Worm (Caenorhabditis elegans) whole organism, late embryonic: ENCODE results near the gene emb-1.

ENCODE experiments used
- C08G9.2 ChIP-seq: sonication (generic microtip); optimal IDR thresholded peaks from 2 replicates; lab custom pipeline; 2016; ENCODE audit warnings: mild to moderate bottlenecking, missing genetic modification characterization, moderate library complexity, missing compliant biosample characterization
- F13H6.1 ChIP-seq: sonication (generic microtip); optimal IDR thresholded peaks from 2 replicates; lab custom pipeline; 2016; ENCODE audit warnings: missing genetic modification characterization, missing compliant biosample characterization
- K02D7.2 ChIP-seq: sonication (generic microtip); optimal IDR thresholded peaks from 2 replicates; lab custom pipeline; 2017; ENCODE audit warnings: mild to moderate bottlenecking, missing genetic modification characterization, missing compliant biosample characterization
- K09A11.1 ChIP-seq: sonication (generic microtip); optimal IDR thresholded peaks from 2 replicates; lab custom pipeline; 2017; ENCODE audit warnings: antibody characterized with exemption, mild to moderate bottlenecking, missing genetic modification characterization, missing compliant biosample characterization; ENCODE audit not compliant: insufficient read depth
- Y22D7AL.16 ChIP-seq: sonication (generic microtip); optimal IDR thresholded peaks from 2 replicates; lab custom pipeline; 2016; ENCODE audit warnings: missing genetic modification characterization, missing compliant biosample characterization
- ama-1 ChIP-seq: fragments of 150-350 bp; optimal IDR thresholded peaks from 2 replicates; lab custom pipeline; 2014
- ceh-18 ChIP-seq: sonication (generic microtip); optimal IDR thresholded peaks from 2 replicates; lab custom pipeline; 2016; ENCODE audit warnings: missing genetic modification characterization, missing compliant biosample characterization
- ceh-19 ChIP-seq: fragments of 200-800 bp; sonication (Bioruptor generic); optimal IDR thresholded peaks from 2 replicates; lab custom pipeline; 2018; ENCODE audit warnings: mild to moderate bottlenecking, missing genetic modification characterization, missing compliant biosample characterization
- ceh-2 ChIP-seq: sonication (generic microtip); optimal IDR thresholded peaks from 2 replicates; lab custom pipeline; 2016; ENCODE audit warnings: missing genotype, missing genetic modification characterization, missing compliant biosample characterization
- ceh-22 ChIP-seq: sonication (generic microtip); optimal IDR thresholded peaks from 2 replicates; lab custom pipeline; 2017; ENCODE audit warnings: missing biosample characterization, missing genetic modification characterization
- ceh-24 ChIP-seq: sonication (generic microtip); optimal IDR thresholded peaks from 2 replicates; lab custom pipeline; 2016; ENCODE audit warnings: mild to moderate bottlenecking, missing genetic modification characterization, missing compliant biosample characterization
- ceh-31 ChIP-seq: sonication (generic microtip); optimal IDR thresholded peaks from 2 replicates; lab custom pipeline; 2016; ENCODE audit warnings: missing genetic modification characterization, missing compliant biosample characterization
- ceh-34 ChIP-seq: sonication (generic microtip); optimal IDR thresholded peaks from 2 replicates; lab custom pipeline; 2016; ENCODE audit warnings: mild to moderate bottlenecking, missing genetic modification characterization, missing compliant biosample characterization
- ceh-45 ChIP-seq: fragments of 200-800 bp; sonication (Bioruptor generic); IDR thresholded peaks from 2 replicates; pipeline ENCODE4 v1.3.6; 2022; ENCODE audit warnings: missing genetic modification reagents, missing genetic modification characterization, missing compliant biosample characterization
- ceh-48 ChIP-seq: sonication (generic microtip); optimal IDR thresholded peaks from 2 replicates; lab custom pipeline; 2016; ENCODE audit warnings: missing genetic modification characterization, inconsistent platforms, missing compliant biosample characterization
- che-1 ChIP-seq: sonication (generic microtip); optimal IDR thresholded peaks from 2 replicates; lab custom pipeline; 2016; ENCODE audit warnings: mild to moderate bottlenecking, missing genetic modification characterization, missing compliant biosample characterization
- dve-1 ChIP-seq: sonication (generic microtip); optimal IDR thresholded peaks from 2 replicates; lab custom pipeline; 2017; ENCODE audit warnings: antibody characterized with exemption, mild to moderate bottlenecking, missing genetic modification characterization, missing compliant biosample characterization
- elt-4 ChIP-seq: sonication (generic microtip); optimal IDR thresholded peaks from 2 replicates; lab custom pipeline; 2016; ENCODE audit warnings: missing genetic modification characterization, missing compliant biosample characterization
- eyg-1 ChIP-seq: sonication (generic microtip); optimal IDR thresholded peaks from 2 replicates; lab custom pipeline; 2016; ENCODE audit warnings: missing genotype, missing genetic modification characterization, missing compliant biosample characterization
- fax-1 ChIP-seq: sonication (generic microtip); optimal IDR thresholded peaks from 2 replicates; lab custom pipeline; 2016; ENCODE audit warnings: missing genotype, missing genetic modification characterization, missing compliant biosample characterization
- fkh-6 ChIP-seq: sonication (generic microtip); optimal IDR thresholded peaks from 2 replicates; lab custom pipeline; 2016; ENCODE audit warnings: missing genetic modification characterization, missing compliant biosample characterization
- gmeb-2 ChIP-seq: sonication (generic microtip); optimal IDR thresholded peaks from 2 replicates; lab custom pipeline; 2016; ENCODE audit warnings: missing genetic modification characterization, inconsistent platforms, missing compliant biosample characterization
- hlh-13 ChIP-seq: fragments of 200-800 bp; sonication (Bioruptor generic); optimal IDR thresholded peaks from 2 replicates; lab custom pipeline; 2018; ENCODE audit warnings: mild to moderate bottlenecking, missing genetic modification characterization, missing compliant biosample characterization
- hlh-30 ChIP-seq: sonication (generic microtip); optimal IDR thresholded peaks from 2 replicates; lab custom pipeline; 2017; ENCODE audit warnings: antibody characterized with exemption, missing genetic modification characterization, missing compliant biosample characterization; ENCODE audit not compliant: insufficient read depth
- lin-11 ChIP-seq: fragments of 200-800 bp; sonication (Bioruptor generic); optimal IDR thresholded peaks from 2 replicates; lab custom pipeline; 2018; ENCODE audit warnings: mild to moderate bottlenecking, missing genetic modification characterization, missing compliant biosample characterization
- madf-2 ChIP-seq: sonication (generic microtip); optimal IDR thresholded peaks from 2 replicates; lab custom pipeline; 2017; ENCODE audit warnings: missing genetic modification characterization, missing compliant biosample characterization
- nfya-1 ChIP-seq: sonication (generic microtip); optimal IDR thresholded peaks from 2 replicates; lab custom pipeline; 2017; ENCODE audit warnings: missing genetic modification characterization, mild to moderate bottlenecking, missing compliant biosample characterization, antibody characterized with exemption, moderate library complexity
- npax-4 ChIP-seq: sonication (generic microtip); optimal IDR thresholded peaks from 2 replicates; lab custom pipeline; 2016; ENCODE audit warnings: missing genetic modification characterization, missing compliant biosample characterization
- pha-2 ChIP-seq: sonication (generic microtip); optimal IDR thresholded peaks from 2 replicates; lab custom pipeline; 2017; ENCODE audit warnings: mild to moderate bottlenecking, missing genetic modification characterization, missing compliant biosample characterization
- pha-4 ChIP-seq: fragments of 150-350 bp; optimal IDR thresholded peaks from 2 replicates; lab custom pipeline; 2018; ENCODE audit warnings: missing biosample characterization, missing genetic modification reagents, missing genetic modification characterization
- sox-2 ChIP-seq: fragments of 200-800 bp; sonication (Bioruptor generic); IDR thresholded peaks from 2 replicates; pipeline ENCODE4 v1.3.6; 2022; ENCODE audit warnings: missing genetic modification reagents, missing genetic modification characterization, missing compliant biosample characterization
- sox-4 ChIP-seq: sonication (generic microtip); optimal IDR thresholded peaks from 2 replicates; lab custom pipeline; 2017; ENCODE audit warnings: mild to moderate bottlenecking, missing genetic modification characterization, inconsistent platforms, missing compliant biosample characterization
- tbx-2 ChIP-seq: sonication (generic microtip); optimal IDR thresholded peaks from 2 replicates; lab custom pipeline; 2016; ENCODE audit warnings: missing genetic modification characterization, missing compliant biosample characterization
- tbx-7 ChIP-seq: sonication (generic microtip); optimal IDR thresholded peaks from 2 replicates; lab custom pipeline; 2016; ENCODE audit warnings: missing genotype, missing genetic modification characterization, missing compliant biosample characterization
- ttx-3 ChIP-seq: sonication (generic microtip); optimal IDR thresholded peaks from 2 replicates; lab custom pipeline; 2016; ENCODE audit warnings: missing genetic modification reagents, missing genetic modification characterization, missing compliant biosample characterization
- unc-3 ChIP-seq, 2 experiments: fragments of 200-800 bp in 1 of 2; sonication (Bioruptor generic) in 1 of 2; sonication (generic microtip) in 1 of 2; conservative IDR thresholded peaks in 1 of 2; optimal IDR thresholded peaks in 1 of 2; 2 replicates each; pipeline versions ENCODE4 v1.3.6 to Lab custom; 2016 to 2022; ENCODE audit warnings: missing compliant biosample characterization in 2 of 2, missing genetic modification characterization in 2 of 2, missing genetic modification reagents in 1 of 2
- unc-42 ChIP-seq: sonication (generic microtip); optimal IDR thresholded peaks from 2 replicates; lab custom pipeline; 2016; ENCODE audit warnings: missing genotype, missing genetic modification characterization, missing compliant biosample characterization
- ztf-16 ChIP-seq: sonication (generic microtip); optimal IDR thresholded peaks from 2 replicates; lab custom pipeline; 2017; ENCODE audit warnings: missing genetic modification characterization, missing compliant biosample characterization

The emb-1 gene

ce11 chrIII:5172470-5172869 is 769 bp upstream of the emb-1 start, which contains the start of gene K10D2.5 (continued):
- TF ChIP-seq ceh-48 (tag; lab: Kevin White, UChicago) (peak; percentile 39), gmeb-2 (tag; lab: Kevin White, UChicago) (peak; percentile 55), ztf-16 (tag; lab: Kevin White, UChicago) (peak; percentile 92), ceh-24 (no peak), ceh-19 (peak; percentile 41), fkh-6 (tag; lab: Kevin White, UChicago) (peak; percentile 85), che-1 (tag; lab: Kevin White, UChicago) (no peak), tbx-2 (tag; lab: Kevin White, UChicago) (peak; percentile 99), ceh-34 (tag; lab: Kevin White, UChicago) (peak; percentile 94), pha-2 (tag; lab: Kevin White, UChicago) (no peak), fax-1 (peak; percentile 93), eyg-1 (tag; lab: Kevin White, UChicago) (peak; percentile 89), lin-11 (tag; lab: Kevin White, UChicago) (no peak), sox-2 (GFP tag; lab: Robert Waterston, UW) (peak; percentile 23), ceh-31 (tag; lab: Kevin White, UChicago) (peak; percentile 100), K09A11.1 (tag; lab: Kevin White, UChicago) (no peak)

ce11 chrIII:5173622-5174021 is 383 bp downstream of the emb-1 start, which contains the start of gene cid-1:
Gene cid-1, plus strand, starts transcription at chrIII:5173922.
- TF ChIP-seq madf-2 (tag; lab: Kevin White, UChicago), result no peak
- TF ChIP-seq elt-4 (tag; lab: Kevin White, UChicago), result no peak
- no peak for TF ChIP-seq sox-2 (GFP tag; lab: Robert Waterston, UW)
- no peak for TF ChIP-seq hlh-30 (tag; lab: Kevin White, UChicago)
- no peak for TF ChIP-seq K09A11.1 (tag; lab: Kevin White, UChicago)
- no peak for TF ChIP-seq sox-4
- TF ChIP-seq fax-1, result no peak
- no peak for TF ChIP-seq K02D7.2 (tag; lab: Kevin White, UChicago)
- TF ChIP-seq ceh-2 (tag; lab: Kevin White, UChicago), result no peak
- TF ChIP-seq ceh-45, result no peak
- no peak for TF ChIP-seq tbx-7 (tag; lab: Kevin White, UChicago)
- no peak for TF ChIP-seq unc-42 (tag; lab: Kevin White, UChicago)
- no peak for TF ChIP-seq C08G9.2 (tag; lab: Kevin White, UChicago)
- no peak for TF ChIP-seq unc-3 (GFP tag; conservative IDR thresholded peaks at IDR 0.05; lab: Robert Waterston, UW)
- TF ChIP-seq unc-3 (tag; optimal IDR thresholded peaks at IDR 0.05; lab: Kevin White, UChicago), result no peak
- TF ChIP-seq pha-4, result no peak

ce11 chrIII:5179166-5179565 is 5.9 kb downstream of the emb-1 start:
- TF ChIP-seq unc-3 (GFP tag; conservative IDR thresholded peaks at IDR 0.05; lab: Robert Waterston, UW) (no peak), unc-3 (tag; optimal IDR thresholded peaks at IDR 0.05; lab: Kevin White, UChicago) (no peak), nfya-1 (peak; percentile 54)

- TF ChIP-seq ceh-19, result no peak
- no peak for TF ChIP-seq K09A11.1 (tag; lab: Kevin White, UChicago)
- TF ChIP-seq ttx-3 (tag; lab: Kevin White, UChicago), result no peak
- no peak for TF ChIP-seq npax-4 (tag; lab: Kevin White, UChicago)
- TF ChIP-seq Y22D7AL.16 (tag; lab: Kevin White, UChicago), result no peak
- no peak for TF ChIP-seq hlh-13 (GFP tag; lab: Kevin White, UChicago)
- TF ChIP-seq ceh-18, result no peak
- no peak for TF ChIP-seq ceh-48 (tag; lab: Kevin White, UChicago)
- no peak for TF ChIP-seq dve-1
- no peak for TF ChIP-seq ama-1 (lab: Kevin White, UChicago)
- no peak for TF ChIP-seq ceh-22 (tag; lab: Kevin White, UChicago)
- TF ChIP-seq F13H6.1 (tag; lab: Kevin White, UChicago), result no peak
- TF ChIP-seq elt-4 (tag; lab: Kevin White, UChicago), result no peak
Measured at ce11 chrIII:5180588-5180987, 7.3 kb downstream of the emb-1 start.
